Worm (Caenorhabditis elegans): Measurements from ENCODE around the gene ZK154.5.

Gene ZK154.5

DNA sequence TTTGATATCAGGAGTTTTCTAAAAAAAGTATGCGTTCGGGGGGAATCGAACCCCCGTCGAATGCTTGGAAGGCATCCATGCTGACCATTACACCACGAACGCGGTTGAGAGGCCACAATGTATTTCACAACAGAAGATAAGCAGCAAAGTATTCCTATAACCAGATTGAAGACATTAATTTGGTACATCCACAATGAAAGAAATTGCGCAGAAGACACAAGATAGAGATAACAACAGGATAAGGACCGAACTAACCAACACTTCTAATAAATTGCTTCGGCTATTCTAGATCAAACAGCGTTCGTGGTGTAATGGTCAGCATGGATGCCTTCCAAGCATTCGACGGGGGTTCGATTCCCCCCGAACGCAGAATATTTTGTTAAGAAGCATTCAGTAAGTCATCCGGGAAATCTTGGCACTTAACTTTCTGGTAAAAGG, 6.6 kb upstream of the ZK154.5 start (continued):
- TF ChIP-seq Y48G9A.11 (GFP tag; IDR thresholded peaks at IDR 0.05) = peak; percentile 73; the same call in 1 of the 2 replicates
- peak in 1 of 2 experiments; percentile 64; a peak in 1 of 4 replicates for TF ChIP-seq madf-5 (GFP tag; IDR thresholded peaks at IDR 0.05)
- no peak for TF ChIP-seq tag-97 (GFP tag; IDR thresholded peaks at IDR 0.05)
- peak; percentile 16 for TF ChIP-seq nhr-11 (tag; optimal IDR thresholded peaks at IDR 0.05)
- peak; percentile 68 for TF ChIP-seq lir-3 (tag; optimal IDR thresholded peaks at IDR 0.05)
- no peak for TF ChIP-seq fkh-10 (GFP tag; optimal IDR thresholded peaks at IDR 0.05)
- TF ChIP-seq mep-1 (tag; optimal IDR thresholded peaks at IDR 0.05) = peak; percentile 40
- TF ChIP-seq nhr-102 (tag; optimal IDR thresholded peaks at IDR 0.05) = peak; percentile 75
- peak; percentile 46 for TF ChIP-seq mes-2 (tag; optimal IDR thresholded peaks at IDR 0.05; ENCODE audit: poor library complexity, severe bottlenecking)
- 0 out of 2 replicates have a peak, but pooled peaks have one; percentile 54 for TF ChIP-seq nhr-41 (GFP tag; IDR thresholded peaks at IDR 0.05)
- peak; percentile 49 for TF ChIP-seq hlh-11 (tag; optimal IDR thresholded peaks at IDR 0.05)
- TF ChIP-seq spr-1 (tag; optimal IDR thresholded peaks at IDR 0.05) = peak; percentile 7
- TF ChIP-seq nhr-111 (GFP tag; optimal IDR thresholded peaks at IDR 0.05) = no peak
- 0 out of 2 replicates have a peak, but pooled peaks have one; percentile 41 for TF ChIP-seq ZK337.2 (GFP tag; IDR thresholded peaks at IDR 0.05)
- TF ChIP-seq nhr-48 (tag; optimal IDR thresholded peaks at IDR 0.05) = peak; percentile 60
- TF ChIP-seq nhr-10 (tag; optimal IDR thresholded peaks at IDR 0.05) = no peak
- TF ChIP-seq D1046.2 (GFP tag; IDR thresholded peaks at IDR 0.05) = no peak
- TF ChIP-seq nhr-77 (tag; optimal IDR thresholded peaks at IDR 0.05) = peak; percentile 41
- TF ChIP-seq nhr-6 (tag; optimal IDR thresholded peaks at IDR 0.05) = no peak
- 0 out of 2 replicates have a peak, but pooled peaks have one; percentile 32 for TF ChIP-seq lin-1 (GFP tag; IDR thresholded peaks at IDR 0.05)
- no peak for TF ChIP-seq egl-27 (tag; optimal IDR thresholded peaks at IDR 0.05)
- no peak for TF ChIP-seq lin-38 (GFP tag; IDR thresholded peaks at IDR 0.05)
- no peak for TF ChIP-seq ceh-28 (tag; optimal IDR thresholded peaks at IDR 0.05)
- no peak for TF ChIP-seq snpc-4 (tag; optimal IDR thresholded peaks at IDR 0.05)
- TF ChIP-seq rbr-2 (tag; optimal IDR thresholded peaks at IDR 0.05) = peak; percentile 45
- 0 out of 2 replicates have a peak, but pooled peaks have one; percentile 4 for TF ChIP-seq Y105C5A.15 (GFP tag; IDR thresholded peaks at IDR 0.05)
- TF ChIP-seq dmd-8 (GFP tag; IDR thresholded peaks at IDR 0.05) = peak; percentile 83
- TF ChIP-seq mxl-3 (GFP tag; optimal IDR thresholded peaks at IDR 0.05) = peak; percentile 54
- TF ChIP-seq arid-1 (GFP tag; conservative IDR thresholded peaks at IDR 0.05) = no peak
- no peak for TF ChIP-seq daf-8 (GFP tag; IDR thresholded peaks at IDR 0.05)
- TF ChIP-seq F44E2.7 (GFP tag; IDR thresholded peaks at IDR 0.05) = no peak
- TF ChIP-seq pqm-1 (tag; optimal IDR thresholded peaks at IDR 0.05) = no peak
- no peak for TF ChIP-seq ceh-82 (tag; optimal IDR thresholded peaks at IDR 0.05)
- TF ChIP-seq ztf-11 (tag; optimal IDR thresholded peaks at IDR 0.05) = no peak
- peak; percentile 38 for TF ChIP-seq Y5F2A.4 (GFP tag; optimal IDR thresholded peaks at IDR 0.05)
- TF ChIP-seq duxl-1 (tag; optimal IDR thresholded peaks at IDR 0.05; ENCODE audit: poor library complexity) = no peak
- no peak for TF ChIP-seq ZK546.5 (tag; optimal IDR thresholded peaks at IDR 0.05)
- no peak for TF ChIP-seq ceh-32 (tag; optimal IDR thresholded peaks at IDR 0.05; ENCODE audit: poor library complexity)
- peak; percentile 51 for TF ChIP-seq dve-1 (tag; optimal IDR thresholded peaks at IDR 0.05; ENCODE audit: insufficient read depth)
- no peak for TF ChIP-seq skn-1 (tag; optimal IDR thresholded peaks at IDR 0.05)
- TF ChIP-seq egl-43 (GFP tag; IDR thresholded peaks at IDR 0.05) = peak; percentile 90

DNA sequence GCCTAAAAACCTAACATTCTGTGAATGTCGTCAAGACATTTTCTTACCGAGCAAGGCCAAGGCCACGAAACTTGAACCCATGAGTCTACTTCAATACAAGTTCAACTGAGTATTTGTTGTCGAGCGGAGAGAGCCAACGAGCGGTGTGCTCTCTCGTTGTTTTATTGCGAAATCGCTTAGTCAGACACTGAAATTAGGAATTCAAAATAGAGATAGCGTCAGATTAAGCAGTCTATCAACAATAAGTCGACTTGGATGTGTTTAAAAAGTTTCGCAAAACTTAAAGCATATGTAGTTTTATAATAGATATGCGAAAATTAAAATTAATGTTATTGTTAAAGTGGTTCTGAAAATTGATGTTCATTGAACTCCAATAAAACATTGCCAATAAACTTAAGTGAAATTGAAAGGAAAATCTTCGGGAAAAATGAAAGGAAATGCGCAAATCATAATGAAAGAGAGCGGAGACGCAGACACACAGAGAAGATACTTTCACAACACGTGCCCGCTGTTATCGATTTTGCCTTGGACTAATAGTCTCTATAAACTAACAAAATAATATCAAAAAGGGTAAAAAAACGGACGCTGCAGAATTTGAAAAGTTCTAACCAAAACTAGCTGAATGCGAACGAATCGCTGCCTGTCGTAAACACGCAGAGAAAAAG, 5.8 kb upstream of the ZK154.5 start, which contains the start of gene ZK154.6:
Gene ZK154.6 (minus strand): TSS at position 187 of the 665 bp plus-strand sequence.
- no peak for TF ChIP-seq T20F7.1 (GFP tag; optimal IDR thresholded peaks at IDR 0.05)
- TF ChIP-seq ceh-20 (GFP tag; IDR thresholded peaks at IDR 0.05) = no peak
- TF ChIP-seq nhr-77 (tag; optimal IDR thresholded peaks at IDR 0.05) = no peak
- peak; percentile 66 for TF ChIP-seq aha-1 (tag)
- no peak for TF ChIP-seq ceh-32 (tag; optimal IDR thresholded peaks at IDR 0.05; ENCODE audit: poor library complexity)
- peak in 1 of 2 experiments; percentile 54 for TF ChIP-seq unc-62 (GFP tag; optimal IDR thresholded peaks at IDR 0.05 in 1 of 2)
- no peak for TF ChIP-seq unc-62 (tag; optimal IDR thresholded peaks at IDR 0.05)
- TF ChIP-seq tra-1 (GFP tag; IDR thresholded peaks at IDR 0.05) = no peak
- TF ChIP-seq mes-2 (tag; optimal IDR thresholded peaks at IDR 0.05; ENCODE audit: poor library complexity, severe bottlenecking) = peak; percentile 54
- no peak for TF ChIP-seq skn-1 (tag; optimal IDR thresholded peaks at IDR 0.05)
- no peak for TF ChIP-seq nhr-102 (tag; optimal IDR thresholded peaks at IDR 0.05)
- TF ChIP-seq spr-3 (GFP tag; optimal IDR thresholded peaks at IDR 0.05) = no peak
- no peak for TF ChIP-seq spr-1 (tag; optimal IDR thresholded peaks at IDR 0.05)
- peak; percentile 82 for TF ChIP-seq ceh-28 (tag; optimal IDR thresholded peaks at IDR 0.05)
- TF ChIP-seq madf-5 (GFP tag; IDR thresholded peaks at IDR 0.05) = 0 out of 4 replicates have a peak, but pooled peaks of 1 of the 2 experiments have one; percentile 18
- no peak for TF ChIP-seq daf-19 (GFP tag; conservative IDR thresholded peaks at IDR 0.05)
- TF ChIP-seq F10B5.3 (tag; optimal IDR thresholded peaks at IDR 0.05) = no peak

Data from whole organism, L4 larva.